Worm (Caenorhabditis elegans): ENCODE results near the gene nstp-10.

- no peak for TF ChIP-seq sea-2 (GFP tag; optimal IDR thresholded peaks at IDR 0.05)
- TF ChIP-seq ceh-9 (tag; optimal IDR thresholded peaks at IDR 0.05), result no peak
- no peak for TF ChIP-seq ama-1 (optimal IDR thresholded peaks at IDR 0.05)
- no peak for TF ChIP-seq egl-27 (tag; optimal IDR thresholded peaks at IDR 0.05)
- no peak for TF ChIP-seq mml-1 (tag; optimal IDR thresholded peaks at IDR 0.05)
- TF ChIP-seq ceh-28 (tag; optimal IDR thresholded peaks at IDR 0.05), result no peak
- no peak for TF ChIP-seq nhr-11 (tag; optimal IDR thresholded peaks at IDR 0.05)
- TF ChIP-seq daf-12 (tag; optimal IDR thresholded peaks at IDR 0.05), result no peak
- no peak for TF ChIP-seq fkh-10 (GFP tag; optimal IDR thresholded peaks at IDR 0.05)
- no peak for TF ChIP-seq elt-1 (tag; optimal IDR thresholded peaks at IDR 0.05)
- TF ChIP-seq unc-62 (GFP tag; optimal IDR thresholded peaks at IDR 0.05), result no peak
- TF ChIP-seq tbx-2 (tag; optimal IDR thresholded peaks at IDR 0.05), result no peak
Observed at ce11 chrV:9588574-9588973, 38.9 kb upstream of the nstp-10 start.
